Worm (Caenorhabditis elegans): Measurements from ENCODE around the gene sdz-38.
A peak's percentile ranks its signal among the peaks of the same experiment; 100 is the strongest.

sdz-38 gene

DNA sequence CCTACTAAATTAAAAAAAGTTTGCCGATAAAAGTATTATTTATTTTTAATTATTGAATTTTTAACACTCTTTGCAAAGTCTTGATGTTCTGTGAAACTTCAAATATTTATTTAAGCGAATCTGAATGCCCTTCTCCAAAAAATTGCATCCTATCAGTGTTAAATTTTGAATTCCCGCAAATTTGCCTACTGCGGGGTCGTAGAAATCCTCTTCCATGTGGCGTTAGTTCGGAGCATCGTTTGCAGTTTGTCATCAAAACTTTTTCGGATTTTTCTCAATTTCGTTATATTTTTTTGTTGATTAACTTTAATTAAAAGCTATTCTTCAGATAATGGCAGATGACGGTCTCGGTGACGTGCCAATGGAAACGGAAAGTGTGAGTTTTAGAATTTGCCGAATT is 41.2 kb downstream of the sdz-38 start, which contains the start of gene ufd-3 (continued):
- no peak for TF ChIP-seq cebp-2 (GFP tag; IDR thresholded peaks at IDR 0.05)
- TF ChIP-seq T26A5.8 (tag; optimal IDR thresholded peaks at IDR 0.05) = no peak
- TF ChIP-seq lin-35 (GFP tag; optimal IDR thresholded peaks at IDR 0.05) = peak; percentile 40 to 96 (median 44)
- no peak for TF ChIP-seq gei-17 (GFP tag; optimal IDR thresholded peaks at IDR 0.05)
- TF ChIP-seq ztf-3 (GFP tag; optimal IDR thresholded peaks at IDR 0.05) = no peak
- TF ChIP-seq ceh-100 (GFP tag; IDR thresholded peaks at IDR 0.05) = peak; percentile 58
- peak; percentile 1 for TF ChIP-seq repo-1 (tag; optimal IDR thresholded peaks at IDR 0.05)
- TF ChIP-seq B0261.1 (tag; optimal IDR thresholded peaks at IDR 0.05) = no peak
- TF ChIP-seq ama-1 (optimal IDR thresholded peaks at IDR 0.05) = no peak
- TF ChIP-seq ama-1 (GFP tag; optimal IDR thresholded peaks at IDR 0.05) = no peak
- TF ChIP-seq dpl-1 (GFP tag; optimal IDR thresholded peaks at IDR 0.05) = peak; percentile 91
- TF ChIP-seq efl-1 (GFP tag; optimal IDR thresholded peaks at IDR 0.05) = peak; percentile 86
- TF ChIP-seq ztf-18 (tag; optimal IDR thresholded peaks at IDR 0.05) = peak; percentile 41
- TF ChIP-seq F55B11.4 (tag; optimal IDR thresholded peaks at IDR 0.05; ENCODE audit: borderline replicate concordance, insufficient read depth) = no peak
- peak; percentile 72 for TF ChIP-seq dox-1 (GFP tag; IDR thresholded peaks at IDR 0.05)
- peak in 1 of 2 experiments; percentile 33 for TF ChIP-seq let-607 (tag; optimal IDR thresholded peaks at IDR 0.05)
- TF ChIP-seq bed-2 (GFP tag; IDR thresholded peaks at IDR 0.05) = peak; percentile 49; the same call in 1 of the 2 replicates
- peak; percentile 90 for TF ChIP-seq unc-130 (GFP tag; optimal IDR thresholded peaks at IDR 0.05)
- peak; percentile 15 for TF ChIP-seq hrde-1 (tag; optimal IDR thresholded peaks at IDR 0.05; ENCODE audit: borderline replicate concordance)
- TF ChIP-seq aptf-3 (GFP tag; IDR thresholded peaks at IDR 0.05) = no peak
- no peak for TF ChIP-seq B0019.2 (GFP tag; conservative IDR thresholded peaks at IDR 0.05)
- peak; percentile 29 for TF ChIP-seq snpc-1.3 (tag; optimal IDR thresholded peaks at IDR 0.05; ENCODE audit: insufficient read depth)
- TF ChIP-seq snpc-3.4 (tag; optimal IDR thresholded peaks at IDR 0.05) = peak; percentile 58
- TF ChIP-seq F10E7.11 (tag; optimal IDR thresholded peaks at IDR 0.05) = peak; percentile 25
- no peak for TF ChIP-seq rpc-1 (optimal IDR thresholded peaks at IDR 0.05)
- TF ChIP-seq rpc-1 (tag; optimal IDR thresholded peaks at IDR 0.05) = no peak
- TF ChIP-seq aptf-2 (GFP tag; conservative IDR thresholded peaks at IDR 0.05) = peak; percentile 69; the same call in 1 of the 2 replicates
- TF ChIP-seq tlf-1 (GFP tag; optimal IDR thresholded peaks at IDR 0.05) = peak; percentile 45
- peak; percentile 55 for TF ChIP-seq F57C9.4 (tag; optimal IDR thresholded peaks at IDR 0.05)
- peak; percentile 42 for TF ChIP-seq hmg-1.2 (GFP tag; IDR thresholded peaks at IDR 0.05)
- TF ChIP-seq mel-28 (tag; optimal IDR thresholded peaks at IDR 0.05; ENCODE audit: borderline replicate concordance) = no peak
- no peak for TF ChIP-seq hlh-12 (tag; optimal IDR thresholded peaks at IDR 0.05)
- peak; percentile 42 for TF ChIP-seq tbp1 (GFP tag; optimal IDR thresholded peaks at IDR 0.05)
- 0 out of 2 replicates have a peak, but pooled peaks have one; percentile 36 for TF ChIP-seq C17E4.6 (GFP tag; IDR thresholded peaks at IDR 0.05)
- TF ChIP-seq ztf-25 (GFP tag; IDR thresholded peaks at IDR 0.05) = peak; percentile 65; the same call in 1 of the 2 replicates
- TF ChIP-seq ztf-28 (GFP tag; IDR thresholded peaks at IDR 0.05) = no peak
- peak; percentile 64; the same call in 1 of the 2 replicates for TF ChIP-seq rcor-1 (GFP tag; IDR thresholded peaks at IDR 0.05)
- peak; percentile 5 for TF ChIP-seq snpc-4 (GFP tag; optimal IDR thresholded peaks at IDR 0.05)
- TF ChIP-seq snpc-4 (tag; optimal IDR thresholded peaks at IDR 0.05) = peak; percentile 9 to 34 (median 24)
- no peak for TF ChIP-seq sdz-38 (tag; optimal IDR thresholded peaks at IDR 0.05)
- 0 out of 2 replicates have a peak, but pooled peaks have one; percentile 22 for TF ChIP-seq attf-6 (GFP tag; IDR thresholded peaks at IDR 0.05)
- peak; percentile 65 for TF ChIP-seq D2030.7 (GFP tag; IDR thresholded peaks at IDR 0.05)
